Fruit fly (Drosophila melanogaster) whole organism, wandering third instar larva: Measurements from ENCODE around the gene JMJD7.

Experiments used
- Dfd ChIP-seq: fragments of >200 bp; optimal IDR thresholded peaks from 2 replicates; lab custom pipeline; 2017; ENCODE audit warnings: missing biosample characterization, missing genetic modification characterization
- ey ChIP-seq: fragments of 200-800 bp; sonication (Bioruptor generic); optimal IDR thresholded peaks from 2 replicates; lab custom pipeline; 2016; ENCODE audit warnings: missing biosample characterization, missing genetic modification characterization
- psq ChIP-seq: fragments of 200-800 bp; sonication (Bioruptor generic); optimal IDR thresholded peaks from 3 replicates; lab custom pipeline; 2017; ENCODE audit warnings: missing biosample characterization, mild to moderate bottlenecking, missing genetic modification characterization, moderate library complexity

dm6 chr3L:13499531-13499930 lies 49.4 kb upstream of the JMJD7 start:
- TF ChIP-seq Dfd (GFP tag; lab: Kevin White, UChicago) (no peak), ey (GFP tag; lab: Kevin White, UChicago) (no peak), psq (GFP tag; lab: Kevin White, UChicago) (no peak)
